Fruit fly (Drosophila melanogaster) whole organism, embryonic: ENCODE measurements around the gene CG7889.
A peak's percentile ranks its signal among the peaks of the same experiment; 100 is the strongest.

Source experiments
- CG14965 ChIP-seq: fragments of 200-800 bp; sonication (Bioruptor generic); optimal IDR thresholded peaks from 2 replicates; lab custom pipeline; 2016; ENCODE audit warnings: missing biosample characterization, missing genetic modification characterization, borderline replicate concordance
- CG15073 ChIP-seq: fragments of 200-800 bp; sonication (Bioruptor generic); optimal IDR thresholded peaks from 2 replicates; lab custom pipeline; 2016; ENCODE audit warnings: missing biosample characterization, missing genetic modification characterization
- CG1647 ChIP-seq: fragments of 200-800 bp; sonication (Bioruptor generic); optimal IDR thresholded peaks from 3 replicates; lab custom pipeline; 2016; ENCODE audit warnings: missing biosample characterization, missing genetic modification characterization
- CG17186 ChIP-seq: fragments of 200-800 bp; sonication (Bioruptor generic); optimal IDR thresholded peaks from 3 replicates; lab custom pipeline; 2017; ENCODE audit warnings: missing biosample characterization, missing genetic modification reagents, missing genetic modification characterization
- CG43689 ChIP-seq: fragments of 200-800 bp; sonication (Bioruptor generic); IDR thresholded peaks from 2 replicates; pipeline ENCODE4 v1.3.6; 2022; ENCODE audit warnings: missing biosample characterization, missing genetic modification characterization
- CTCF ChIP-seq: fragments of 200-800 bp; sonication (Bioruptor generic); optimal IDR thresholded peaks from 2 replicates; lab custom pipeline; 2017; ENCODE audit warnings: missing biosample characterization, mild to moderate bottlenecking, missing genetic modification characterization, moderate library complexity
- CrebB ChIP-seq: fragments of 200-800 bp; sonication (Bioruptor generic); optimal IDR thresholded peaks from 3 replicates; lab custom pipeline; 2018; ENCODE audit warnings: missing biosample characterization, mild to moderate bottlenecking, missing genetic modification characterization
- D ChIP-seq, 2 experiments: fragments of 200-800 bp in 1 of 2; fragments of >200 bp in 1 of 2; sonication (Bioruptor generic) in 1 of 2; optimal IDR thresholded peaks; 2 replicates in 1 of 2; 3 replicates in 1 of 2; lab custom pipeline; 2017; ENCODE audit warnings: mild to moderate bottlenecking in 1 of 2, missing biosample characterization in 1 of 2, missing genetic modification characterization in 1 of 2, missing genetic modification reagents in 1 of 2
- abd-A ChIP-seq: fragments of 200-800 bp; sonication (Bioruptor generic); optimal IDR thresholded peaks from 3 replicates; lab custom pipeline; 2019; ENCODE audit warnings: missing biosample characterization, mild to moderate bottlenecking, missing genetic modification characterization, moderate library complexity
- bsh ChIP-seq, 2 experiments: fragments of 200-800 bp; sonication (Bioruptor generic); optimal IDR thresholded peaks; 2 replicates each; lab custom pipeline; 2017 to 2018; ENCODE audit warnings: mild to moderate bottlenecking in 2 of 2, missing biosample characterization in 2 of 2, missing genetic modification characterization in 2 of 2, moderate library complexity in 1 of 2
- h ChIP-seq: fragments of >200 bp; optimal IDR thresholded peaks from 2 replicates; lab custom pipeline; 2017
- nmo ChIP-seq: fragments of 200-800 bp; sonication (Bioruptor generic); optimal IDR thresholded peaks from 2 replicates; lab custom pipeline; 2018; ENCODE audit warnings: missing biosample characterization, mild to moderate bottlenecking, missing genetic modification characterization, moderate library complexity
- slbo ChIP-seq: fragments of 200-800 bp; sonication (Bioruptor generic); IDR thresholded peaks from 2 replicates; pipeline ENCODE4 v1.3.6; 2022; ENCODE audit warnings: missing biosample characterization, missing genetic modification characterization

DNA sequence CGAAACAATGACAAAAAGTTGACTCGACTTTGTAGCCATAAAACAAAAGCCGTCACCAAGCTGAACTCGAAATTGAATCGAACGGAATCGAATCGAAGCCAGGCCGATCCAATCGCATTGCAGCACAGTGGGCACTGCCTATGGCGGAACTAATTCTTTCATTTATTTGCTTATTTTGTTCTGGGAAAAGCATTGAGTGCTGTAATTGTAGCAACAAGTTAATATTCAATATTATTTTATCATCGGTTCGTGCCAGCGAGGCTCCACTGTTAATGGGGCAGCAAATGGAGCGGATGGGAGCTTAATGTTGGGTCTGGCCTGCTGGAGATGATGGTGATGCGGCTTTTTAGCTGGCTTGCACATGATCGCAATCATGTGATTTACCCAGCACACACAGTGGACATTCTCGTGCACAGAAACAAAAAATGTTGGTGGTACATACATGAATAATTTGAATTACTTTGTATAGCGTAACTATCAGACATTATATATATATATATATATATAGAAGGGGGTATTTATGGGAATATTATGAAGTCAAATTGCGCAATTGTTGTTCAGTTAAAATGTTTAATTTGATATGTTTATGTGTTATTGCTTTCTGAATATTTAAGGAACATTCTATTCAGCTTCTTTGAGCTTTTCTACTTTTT lies 46.0 kb downstream of the CG7889 start:
- TF ChIP-seq CG43689 (peak; percentile 77), h (no peak), nmo (peak; percentile 88), CG17186 (GFP tag; lab: Kevin White, UChicago) (peak; percentile 69), D (optimal IDR thresholded peaks at IDR 0.05; lab: Kevin White, UChicago) (no peak), D (GFP tag; optimal IDR thresholded peaks at IDR 0.05; lab: Kevin White, UChicago) (peak; percentile 77), abd-A (tag; lab: Kevin White, UChicago) (no peak), bsh (GFP tag; optimal IDR thresholded peaks at IDR 0.05; lab: Kevin White, UChicago) (peak; percentile 71 to 93), CTCF (GFP tag; lab: Kevin White, UChicago) (peak; percentile 57), CG15073 (GFP tag; lab: Kevin White, UChicago) (peak; percentile 60), CG14965 (peak; percentile 51), CrebB (tag; lab: Kevin White, UChicago) (peak; percentile 82), CG1647 (GFP tag; lab: Kevin White, UChicago) (peak; percentile 88), slbo (GFP tag; lab: Robert Waterston, UW) (peak; percentile 90)
